Fruit fly (Drosophila melanogaster) whole organism, embryonic: ENCODE data around the gene RpS2.

Experiments used
- ATbp ChIP-seq: fragments of 200-800 bp; sonication (Bioruptor generic); optimal IDR thresholded peaks from 2 replicates; lab custom pipeline; 2017; ENCODE audit warnings: missing biosample characterization, mild to moderate bottlenecking, missing genetic modification characterization, missing genetic modification reagents
- CG10209 ChIP-seq: fragments of 200-800 bp; sonication (Bioruptor generic); optimal IDR thresholded peaks from 3 replicates; lab custom pipeline; 2017; ENCODE audit warnings: missing biosample characterization, mild to moderate bottlenecking, missing genetic modification characterization, missing genetic modification reagents
- CG10274 ChIP-seq: fragments of 200-800 bp; sonication (Bioruptor generic); optimal IDR thresholded peaks from 3 replicates; lab custom pipeline; 2017; ENCODE audit warnings: missing biosample characterization, mild to moderate bottlenecking, missing genetic modification characterization
- CG10462 ChIP-seq: fragments of 200-800 bp; sonication (Bioruptor generic); optimal IDR thresholded peaks from 2 replicates; lab custom pipeline; 2016; ENCODE audit warnings: missing biosample characterization, missing genetic modification characterization
- CG11398 ChIP-seq: fragments of 200-800 bp; sonication (Bioruptor generic); optimal IDR thresholded peaks from 2 replicates; lab custom pipeline; 2016; ENCODE audit warnings: missing biosample characterization, missing genetic modification characterization
- CG11695 ChIP-seq: fragments of 200-800 bp; sonication (Bioruptor generic); IDR thresholded peaks from 3 replicates; pipeline ENCODE4 v1.3.6; 2022; ENCODE audit warnings: missing biosample characterization, missing genetic modification characterization
- CG11696 ChIP-seq: fragments of 200-800 bp; sonication (Bioruptor generic); IDR thresholded peaks from 2 replicates; pipeline ENCODE4 v1.3.6; 2022; ENCODE audit warnings: missing biosample characterization, missing genetic modification characterization
- CG13296 ChIP-seq: fragments of 200-800 bp; sonication (Bioruptor generic); optimal IDR thresholded peaks from 3 replicates; lab custom pipeline; 2018; ENCODE audit warnings: missing biosample characterization, mild to moderate bottlenecking, missing genetic modification characterization
- CG13424 ChIP-seq: fragments of 200-800 bp; sonication (Bioruptor generic); optimal IDR thresholded peaks from 2 replicates; lab custom pipeline; 2019; ENCODE audit warnings: missing biosample characterization, mild to moderate bottlenecking, missing genetic modification characterization, moderate library complexity
- CG15479 ChIP-seq: fragments of 200-800 bp; sonication (Bioruptor generic); optimal IDR thresholded peaks from 3 replicates; lab custom pipeline; 2019; ENCODE audit warnings: missing biosample characterization, mild to moderate bottlenecking, missing genetic modification characterization, moderate library complexity
- CG16813 ChIP-seq: fragments of 200-800 bp; sonication (Bioruptor generic); IDR thresholded peaks from 3 replicates; pipeline ENCODE4 v1.3.6; 2022; ENCODE audit warnings: missing biosample characterization, missing genetic modification characterization; ENCODE audit not compliant: partially characterized antibody
- CG16863 ChIP-seq: fragments of 200-800 bp; sonication (Bioruptor generic); optimal IDR thresholded peaks from 3 replicates; lab custom pipeline; 2016; ENCODE audit warnings: missing biosample characterization, missing genetic modification characterization
- CG17328 ChIP-seq: fragments of 200-800 bp; sonication (Bioruptor generic); IDR thresholded peaks from 2 replicates; pipeline ENCODE4 v1.3.6; 2022; ENCODE audit warnings: missing biosample characterization, missing genetic modification characterization
- CG17829 ChIP-seq: fragments of 200-800 bp; optimal IDR thresholded peaks from 2 replicates; lab custom pipeline; 2019; ENCODE audit warnings: missing biosample characterization, mild to moderate bottlenecking, missing genetic modification characterization, moderate library complexity
- CG2116 ChIP-seq: fragments of 200-800 bp; sonication (Bioruptor generic); optimal IDR thresholded peaks from 3 replicates; lab custom pipeline; 2018; ENCODE audit warnings: missing biosample characterization, mild to moderate bottlenecking, missing genetic modification characterization
- CG2120 ChIP-seq: fragments of 200-800 bp; sonication (Bioruptor generic); optimal IDR thresholded peaks from 3 replicates; lab custom pipeline; 2016; ENCODE audit warnings: missing biosample characterization, missing genetic modification characterization
- CG2889 ChIP-seq: fragments of 200-800 bp; sonication (Bioruptor generic); IDR thresholded peaks from 3 replicates; pipeline ENCODE4 v1.3.6; 2022; ENCODE audit warnings: missing biosample characterization, missing genetic modification characterization
- CG30431 ChIP-seq: fragments of 200-800 bp; sonication (Bioruptor generic); optimal IDR thresholded peaks from 2 replicates; lab custom pipeline; 2017; ENCODE audit warnings: missing biosample characterization, missing genetic modification characterization
- CG31388 ChIP-seq: fragments of 200-800 bp; sonication (Bioruptor generic); optimal IDR thresholded peaks from 2 replicates; lab custom pipeline; 2016; ENCODE audit warnings: missing biosample characterization, missing genetic modification characterization
- CG32532 ChIP-seq: fragments of 200-800 bp; sonication (Bioruptor generic); IDR thresholded peaks from 2 replicates; pipeline ENCODE4 v1.3.6; 2022; ENCODE audit warnings: missing biosample characterization, missing genetic modification characterization
- CG33557 ChIP-seq: fragments of 200-800 bp; sonication (Bioruptor generic); optimal IDR thresholded peaks from 2 replicates; lab custom pipeline; 2019; ENCODE audit warnings: missing biosample characterization, mild to moderate bottlenecking, missing genetic modification characterization, moderate library complexity
- CG42726 ChIP-seq: fragments of 200-800 bp; sonication (Bioruptor generic); IDR thresholded peaks from 2 replicates; pipeline ENCODE4 v1.3.6; 2022; ENCODE audit warnings: missing biosample characterization, missing genetic modification characterization; ENCODE audit not compliant: partially characterized antibody
- CG4328 ChIP-seq: fragments of 200-800 bp; sonication (Bioruptor generic); optimal IDR thresholded peaks from 3 replicates; lab custom pipeline; 2017; ENCODE audit warnings: missing biosample characterization, missing genetic modification reagents, missing genetic modification characterization
- CG7963 ChIP-seq: fragments of 200-800 bp; sonication (Bioruptor generic); IDR thresholded peaks from 3 replicates; pipeline ENCODE4 v1.3.6; 2022; ENCODE audit warnings: missing biosample characterization, missing genetic modification characterization; ENCODE audit not compliant: partially characterized antibody
- CG8924 ChIP-seq: fragments of 200-800 bp; optimal IDR thresholded peaks from 3 replicates; lab custom pipeline; 2019; ENCODE audit warnings: missing biosample characterization, mild to moderate bottlenecking, missing genetic modification characterization, moderate library complexity
- CG9609 ChIP-seq: fragments of 200-800 bp; sonication (Bioruptor generic); optimal IDR thresholded peaks from 3 replicates; lab custom pipeline; 2016; ENCODE audit warnings: missing biosample characterization, missing genetic modification characterization
- Camta ChIP-seq: fragments of 200-800 bp; sonication (Bioruptor generic); optimal IDR thresholded peaks from 2 replicates; lab custom pipeline; 2016; ENCODE audit warnings: missing biosample characterization, missing genetic modification characterization
- Dref ChIP-seq: fragments of 200-800 bp; sonication (Bioruptor generic); IDR thresholded peaks from 2 replicates; pipeline ENCODE4 v1.3.6; 2022; ENCODE audit warnings: missing biosample characterization, missing genetic modification characterization
- E2f1 ChIP-seq: fragments of 200-800 bp; sonication (Bioruptor generic); IDR thresholded peaks from 2 replicates; pipeline ENCODE4 v1.3.6; 2022; ENCODE audit warnings: missing biosample characterization, missing genetic modification characterization
- E2f2 ChIP-seq: fragments of 200-800 bp; sonication (Bioruptor generic); IDR thresholded peaks from 2 replicates; pipeline ENCODE4 v1.3.6; 2022; ENCODE audit warnings: missing biosample characterization, missing genetic modification characterization
- Hand ChIP-seq: fragments of 200-800 bp; sonication (Bioruptor generic); optimal IDR thresholded peaks from 2 replicates; lab custom pipeline; 2017; ENCODE audit warnings: mild to moderate bottlenecking, missing biosample characterization, missing genetic modification reagents, missing genetic modification characterization
- Hey ChIP-seq: fragments of 200-800 bp; sonication (Bioruptor generic); optimal IDR thresholded peaks from 3 replicates; lab custom pipeline; 2018; ENCODE audit warnings: missing biosample characterization, mild to moderate bottlenecking, missing genetic modification characterization
- Lhr ChIP-seq: fragments of 200-800 bp; sonication (Bioruptor generic); optimal IDR thresholded peaks from 3 replicates; lab custom pipeline; 2017; ENCODE audit warnings: mild to moderate bottlenecking, missing biosample characterization, missing genetic modification reagents, missing genetic modification characterization
- MBD-R2 ChIP-seq: fragments of 200-800 bp; sonication (Bioruptor generic); IDR thresholded peaks from 2 replicates; pipeline ENCODE4 v1.3.6; 2022; ENCODE audit warnings: missing biosample characterization, missing genetic modification characterization
- Max ChIP-seq: fragments of 200-800 bp; sonication (Bioruptor generic); optimal IDR thresholded peaks from 2 replicates; lab custom pipeline; 2016; ENCODE audit warnings: missing biosample characterization, mild to moderate bottlenecking, missing genetic modification characterization
- Med ChIP-seq: fragments of 200-800 bp; sonication (Bioruptor generic); peaks from one replicate; lab custom pipeline; 2016; ENCODE audit warnings: missing biosample characterization, missing genetic modification characterization, mild to moderate bottlenecking, inconsistent platforms, moderate library complexity
- Optix ChIP-seq: fragments of 200-800 bp; sonication (Bioruptor generic); IDR thresholded peaks from 3 replicates; pipeline ENCODE4 v1.3.6; 2022; ENCODE audit warnings: missing biosample characterization, missing genetic modification characterization
- Stat92E ChIP-seq, 3 experiments: fragments of >200 bp in 2 of 3; fragments of 200-800 bp in 1 of 3; sonication (Bioruptor generic) in 1 of 3; optimal IDR thresholded peaks; 2 replicates each; lab custom pipeline; 2017 to 2019; ENCODE audit warnings: missing biosample characterization in 3 of 3, missing genetic modification characterization in 3 of 3, mild to moderate bottlenecking in 1 of 3, moderate library complexity in 1 of 3
- Trl ChIP-seq, 3 experiments: fragments of >200 bp in 2 of 3; fragments of 200-800 bp in 1 of 3; sonication (Bioruptor generic) in 1 of 3; optimal IDR thresholded peaks; 2 replicates in 1 of 3; 3 replicates in 2 of 3; lab custom pipeline; 2016 to 2017; ENCODE audit warnings: missing biosample characterization in 1 of 3, missing genetic modification characterization in 1 of 3
- Usf ChIP-seq: fragments of 200-800 bp; sonication (Bioruptor generic); optimal IDR thresholded peaks from 2 replicates; lab custom pipeline; 2017; ENCODE audit warnings: missing genotype, missing biosample characterization, missing genetic modification characterization
- Xbp1 ChIP-seq: fragments of 200-800 bp; sonication (Bioruptor generic); optimal IDR thresholded peaks from 3 replicates; lab custom pipeline; 2016; ENCODE audit warnings: missing biosample characterization, mild to moderate bottlenecking, missing genetic modification characterization
- chm ChIP-seq: fragments of 200-800 bp; sonication (Bioruptor generic); IDR thresholded peaks from 2 replicates; pipeline ENCODE4 v1.3.6; 2022; ENCODE audit warnings: missing biosample characterization, missing genetic modification characterization
- ham ChIP-seq: fragments of 200-800 bp; sonication (Bioruptor generic); IDR thresholded peaks from 2 replicates; pipeline ENCODE4 v1.3.6; 2022; ENCODE audit warnings: missing biosample characterization, missing genetic modification characterization
- lbe ChIP-seq: fragments of 200-800 bp; sonication (Bioruptor generic); optimal IDR thresholded peaks from 2 replicates; lab custom pipeline; 2016; ENCODE audit warnings: missing biosample characterization, mild to moderate bottlenecking, missing genetic modification characterization
- odd ChIP-seq: fragments of 200-800 bp; sonication (Bioruptor generic); optimal IDR thresholded peaks from 2 replicates; lab custom pipeline; 2017; ENCODE audit warnings: missing biosample characterization, mild to moderate bottlenecking, missing genetic modification characterization
- slbo ChIP-seq: fragments of 200-800 bp; sonication (Bioruptor generic); IDR thresholded peaks from 2 replicates; pipeline ENCODE4 v1.3.6; 2022; ENCODE audit warnings: missing biosample characterization, missing genetic modification characterization
- sr ChIP-seq: fragments of 200-800 bp; sonication (Bioruptor generic); IDR thresholded peaks from 3 replicates; pipeline ENCODE4 v1.3.6; 2022; ENCODE audit warnings: missing biosample characterization, missing genetic modification characterization
- ssp ChIP-seq: fragments of 200-800 bp; sonication (Bioruptor generic); IDR thresholded peaks from 2 replicates; pipeline ENCODE4 v1.3.6; 2022; ENCODE audit warnings: missing biosample characterization, missing genetic modification characterization
- sug ChIP-seq: fragments of 200-800 bp; optimal IDR thresholded peaks from 2 replicates; lab custom pipeline; 2019; ENCODE audit warnings: missing biosample characterization, mild to moderate bottlenecking, missing genetic modification characterization, moderate library complexity
- zf30C ChIP-seq: fragments of 200-800 bp; sonication (Bioruptor generic); optimal IDR thresholded peaks from 3 replicates; lab custom pipeline; 2018; ENCODE audit warnings: missing biosample characterization, mild to moderate bottlenecking, missing genetic modification characterization

The RpS2 gene

dm6 chr2L:9921401-9921800 lies 24.0 kb upstream of the RpS2 start, which contains the start of gene CG4592 (continued):
- TF ChIP-seq MBD-R2 (GFP tag; lab: Robert Waterston, UW) (peak; percentile 92), CG13424 (no peak), Optix (0 out of 3 replicates have a peak, but pooled peaks have one; percentile 34), CG10274 (GFP tag; lab: Kevin White, UChicago) (no peak), chm (GFP tag; lab: Robert Waterston, UW) (peak; percentile 90), CG33557 (GFP tag; lab: Kevin White, UChicago) (no peak), CG9609 (GFP tag; lab: Kevin White, UChicago) (peak; percentile 6), CG30431 (GFP tag; lab: Kevin White, UChicago) (no peak), CG11398 (GFP tag; lab: Kevin White, UChicago) (no peak), Dref (GFP tag; lab: Robert Waterston, UW) (no peak), Trl (optimal IDR thresholded peaks at IDR 0.05; lab: Kevin White, UChicago) (no peak), Trl (GFP tag; optimal IDR thresholded peaks at IDR 0.05; lab: Kevin White, UChicago) (no peak), CG17829 (peak; percentile 65), E2f1 (GFP tag; lab: Robert Waterston, UW) (no peak), Hand (GFP tag; lab: Kevin White, UChicago) (peak; percentile 6), Usf (GFP tag; lab: Kevin White, UChicago) (peak; percentile 22), CG32532 (peak; percentile 66), CG2889 (GFP tag; lab: Robert Waterston, UW) (no peak), CG2116 (peak; percentile 38), CG2120 (peak; percentile 71), CG31388 (GFP tag; lab: Kevin White, UChicago) (no peak), CG42726 (GFP tag; lab: Robert Waterston, UW) (no peak), CG7963 (GFP tag; lab: Robert Waterston, UW) (no peak), Hey (tag; lab: Kevin White, UChicago) (no peak), zf30C (no peak), slbo (GFP tag; lab: Robert Waterston, UW) (peak; percentile 62), E2f2 (GFP tag; lab: Robert Waterston, UW) (peak; percentile 60), CG16863 (GFP tag; lab: Kevin White, UChicago) (peak; percentile 39), Med (GFP tag; lab: Kevin White, UChicago) (peak; percentile 93), Xbp1 (GFP tag; lab: Kevin White, UChicago) (peak; percentile 64), Stat92E (GFP tag; optimal IDR thresholded peaks at IDR 0.05; lab: Kevin White, UChicago) (no peak), CG10462 (GFP tag; lab: Kevin White, UChicago) (no peak), CG15479 (GFP tag; lab: Kevin White, UChicago) (no peak), odd (GFP tag; lab: Kevin White, UChicago) (no peak), CG17328 (GFP tag; lab: Robert Waterston, UW) (0 out of 2 replicates have a peak, but pooled peaks have one; percentile 32), sr (GFP tag; lab: Robert Waterston, UW) (no peak), CG11696 (GFP tag; lab: Robert Waterston, UW) (peak; percentile 49; the same call in 1 of the 2 replicates), CG11695 (GFP tag; lab: Robert Waterston, UW) (peak; percentile 39; the same call in 1 of the 3 replicates), CG16813 (GFP tag; lab: Robert Waterston, UW) (no peak), lbe (peak; percentile 77), ham (peak; percentile 32; the same call in 1 of the 2 replicates), CG8924 (tag; lab: Kevin White, UChicago) (peak; percentile 75), Max (GFP tag; lab: Kevin White, UChicago) (peak; percentile 7), CG13296 (GFP tag; lab: Kevin White, UChicago) (peak; percentile 52), CG10209 (GFP tag; lab: Kevin White, UChicago) (peak; percentile 58), ssp (peak; percentile 14; the same call in 1 of the 2 replicates), Lhr (GFP tag; lab: Kevin White, UChicago) (no peak), sug (tag; lab: Kevin White, UChicago) (peak; percentile 94), ATbp (GFP tag; lab: Kevin White, UChicago) (peak; percentile 42), CG4328 (GFP tag; lab: Kevin White, UChicago) (peak; percentile 2), Camta (GFP tag; lab: Kevin White, UChicago) (peak; percentile 37)
